Worm (Caenorhabditis elegans) whole organism, dauer: ENCODE data around the gene srz-64.

Experiments used
- unc-62 ChIP-seq: sonication (generic microtip); optimal IDR thresholded peaks from 2 replicates; lab custom pipeline; 2017; ENCODE audit warnings: missing biosample characterization, missing genetic modification reagents, missing genetic modification characterization

The srz-64 gene

DNA sequence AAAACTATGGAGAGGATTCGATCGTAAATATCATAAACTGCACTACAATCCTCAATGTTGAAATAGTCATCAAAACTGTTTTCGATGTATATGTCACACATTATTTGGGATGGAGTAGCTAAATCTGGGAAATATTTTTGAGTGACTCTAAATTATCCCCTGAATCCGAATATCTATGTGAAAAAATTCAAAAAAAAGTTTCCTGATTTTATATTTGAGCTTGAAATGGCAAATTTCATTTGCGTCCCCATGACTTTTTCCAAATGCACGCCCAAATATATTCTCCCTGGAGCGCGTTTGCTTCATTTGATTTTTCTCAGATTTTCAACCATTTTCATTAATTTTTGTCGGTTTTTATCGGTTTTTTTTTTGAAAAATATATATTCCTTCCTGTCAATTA is at the start of gene srz-64:
Gene srz-64, minus strand, starts transcription at position 101 of the 400 bp plus-strand sequence.
- no peak for TF ChIP-seq unc-62 (GFP tag; lab: Kevin White, UChicago)

DNA sequence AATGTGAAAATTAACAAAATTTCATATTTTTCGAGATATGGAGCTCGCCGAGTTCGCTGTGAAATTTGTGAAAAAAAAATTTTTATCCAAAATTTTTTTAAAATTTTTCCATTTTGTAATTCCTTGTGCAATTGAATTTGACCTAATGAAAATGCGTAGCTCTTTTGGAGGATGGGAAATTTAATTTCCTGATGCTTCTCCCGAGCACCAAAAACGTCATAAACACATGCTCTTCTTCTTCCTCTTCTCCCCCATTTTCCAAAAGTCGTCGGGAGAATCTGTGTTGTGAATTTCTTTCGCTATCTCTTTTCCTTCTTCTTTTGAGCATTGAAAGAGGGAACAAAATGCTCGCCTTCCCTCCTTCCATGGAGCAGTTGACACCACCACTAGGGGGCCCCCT is 48.4 kb upstream of the srz-64 start:
- no peak for TF ChIP-seq unc-62 (GFP tag; lab: Kevin White, UChicago)

DNA sequence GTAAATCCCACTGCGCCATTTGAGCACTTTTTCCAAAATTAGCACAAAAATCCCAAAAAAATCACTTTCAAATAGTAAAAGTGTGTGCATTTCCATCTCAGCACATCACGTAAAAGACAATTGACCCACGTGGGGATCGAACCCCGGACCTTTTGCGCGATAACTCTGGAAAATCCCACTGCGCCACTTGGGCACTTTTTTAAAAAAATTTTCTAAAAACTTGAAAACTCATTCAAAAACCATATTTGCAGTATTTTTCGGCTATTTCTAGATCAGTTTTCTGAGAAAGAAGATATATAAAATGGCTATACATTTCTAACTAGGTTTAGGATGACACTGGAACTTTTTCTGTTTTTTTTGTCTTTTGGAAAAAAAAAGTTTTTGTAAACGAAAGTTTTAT is 47.0 kb upstream of the srz-64 start:
- no peak for TF ChIP-seq unc-62 (GFP tag; lab: Kevin White, UChicago)

DNA sequence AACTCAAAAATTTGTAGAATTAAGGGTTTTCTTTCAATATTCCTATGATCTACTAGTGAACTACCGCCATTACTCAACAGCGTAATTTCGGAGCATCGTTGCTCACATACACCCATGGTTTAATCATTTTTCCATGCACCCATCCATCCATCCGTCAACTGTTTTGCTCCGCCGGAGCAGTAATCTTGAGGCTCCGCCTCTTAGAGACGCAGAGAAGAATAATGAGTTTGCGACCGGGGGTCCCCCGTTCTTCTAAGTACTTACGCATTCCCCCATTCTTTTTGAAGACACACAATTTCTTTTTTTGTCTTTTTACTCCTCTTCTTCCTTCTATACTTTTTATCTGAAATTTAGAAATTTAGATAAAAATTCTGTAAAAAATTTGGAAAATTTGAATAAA is 45.1 kb upstream of the srz-64 start:
- no peak for TF ChIP-seq unc-62 (GFP tag; lab: Kevin White, UChicago)

DNA sequence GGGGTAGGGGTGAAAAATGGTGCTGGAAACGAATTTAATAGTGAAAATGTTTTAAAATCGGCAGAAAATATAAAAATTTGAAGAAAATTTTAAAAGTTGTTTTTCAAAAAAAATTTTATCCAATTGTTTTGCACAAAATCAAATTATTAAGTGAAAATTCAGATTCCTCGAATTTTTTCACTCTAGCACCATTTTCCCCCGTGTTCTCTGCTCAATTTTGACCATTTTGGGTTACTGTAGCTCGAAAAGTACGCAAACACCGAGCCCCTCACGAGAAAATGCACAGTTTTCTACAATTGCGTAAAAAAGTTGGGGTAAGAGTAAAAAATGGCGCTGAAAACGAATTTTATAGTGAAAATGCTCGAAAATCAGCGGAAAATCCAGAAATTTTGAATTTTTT is 36.8 kb upstream of the srz-64 start:
- no peak for TF ChIP-seq unc-62 (GFP tag; lab: Kevin White, UChicago)

DNA sequence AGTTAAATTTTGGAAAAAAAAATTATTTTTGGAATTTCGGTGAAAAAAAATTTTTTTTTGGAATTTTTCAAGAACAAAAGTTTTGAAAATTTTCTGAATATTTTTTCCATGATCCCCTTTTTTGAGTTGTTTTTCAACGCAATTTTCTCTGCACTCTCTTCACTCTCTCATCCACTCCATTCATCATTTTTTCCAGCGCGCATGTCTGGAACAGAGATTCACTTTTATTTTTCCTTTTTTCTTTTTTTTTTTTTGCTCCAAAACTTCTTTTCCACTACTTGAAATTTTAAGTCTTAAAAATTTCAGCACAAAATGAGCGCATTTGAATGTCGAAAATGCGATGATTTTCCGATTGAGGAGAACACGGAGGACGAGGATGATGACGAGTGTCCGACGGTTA is 33.6 kb upstream of the srz-64 start, which contains the start of gene jip-1:
Gene jip-1, plus strand, starts transcription at position 301 of the 400 bp plus-strand sequence.
- TF ChIP-seq unc-62 (GFP tag; lab: Kevin White, UChicago): no peak

DNA sequence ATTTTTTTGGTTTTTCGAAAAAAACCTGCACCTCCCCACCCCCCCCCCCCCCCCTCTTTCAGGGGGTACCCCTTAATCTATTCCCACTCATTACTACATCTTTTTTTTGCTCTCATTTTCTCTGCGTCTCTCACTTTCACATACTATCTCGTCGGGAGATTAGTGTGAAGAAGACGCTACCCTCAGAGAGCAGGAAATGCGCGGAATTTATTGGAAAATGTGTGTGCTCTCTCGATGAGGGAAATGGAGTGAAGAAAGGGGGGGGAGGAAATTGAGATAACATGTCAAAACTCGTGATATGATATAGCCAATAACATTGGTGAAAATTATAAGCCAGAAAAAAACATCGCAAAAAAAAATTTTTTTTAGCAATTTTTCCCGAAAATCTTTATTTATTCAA is 32.5 kb upstream of the srz-64 start:
- no peak for TF ChIP-seq unc-62 (GFP tag; lab: Kevin White, UChicago)

DNA sequence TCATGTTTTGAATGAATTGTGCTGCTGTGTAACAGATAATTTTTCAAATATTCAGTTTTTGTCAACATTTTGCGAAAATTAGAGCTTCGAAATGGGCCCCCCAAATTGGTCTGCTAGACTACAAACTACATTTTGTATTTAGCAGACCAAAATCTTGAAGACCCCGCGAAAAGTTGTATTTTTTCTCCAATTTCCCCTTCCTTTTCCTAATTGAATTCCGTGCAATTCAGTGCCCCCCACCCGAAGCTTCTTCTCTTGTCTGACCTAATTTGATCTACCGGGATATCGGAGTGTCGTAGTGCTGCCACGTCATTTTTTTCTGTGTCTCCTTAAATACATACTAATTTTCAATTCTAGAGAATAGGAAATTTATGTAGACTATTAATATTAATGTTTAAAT is 31.0 kb upstream of the srz-64 start:
- no peak for TF ChIP-seq unc-62 (GFP tag; lab: Kevin White, UChicago)

DNA sequence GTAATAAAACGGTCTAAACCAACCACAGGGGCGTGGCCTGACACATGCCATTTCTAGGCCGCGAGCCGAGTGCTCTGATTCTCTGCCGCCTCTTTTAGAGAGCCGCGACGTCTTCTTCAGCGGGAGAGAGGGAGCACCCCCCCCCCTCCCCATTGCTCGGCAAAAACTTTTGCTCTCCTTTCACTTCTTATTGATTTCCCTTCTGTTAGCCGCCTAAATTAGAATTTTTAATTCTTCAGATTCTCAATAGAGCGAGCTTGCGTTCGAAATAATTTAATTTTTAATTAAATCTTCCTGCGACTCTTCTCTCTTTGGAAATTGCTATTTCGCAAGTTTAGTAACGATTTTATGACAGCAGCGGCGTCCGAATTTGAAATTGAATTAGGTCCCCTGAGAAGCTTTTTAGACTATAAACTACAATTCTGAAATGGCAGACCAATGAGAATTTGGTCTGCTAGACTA is 30.2 kb upstream of the srz-64 start:
- TF ChIP-seq unc-62 (GFP tag; lab: Kevin White, UChicago): no peak

DNA sequence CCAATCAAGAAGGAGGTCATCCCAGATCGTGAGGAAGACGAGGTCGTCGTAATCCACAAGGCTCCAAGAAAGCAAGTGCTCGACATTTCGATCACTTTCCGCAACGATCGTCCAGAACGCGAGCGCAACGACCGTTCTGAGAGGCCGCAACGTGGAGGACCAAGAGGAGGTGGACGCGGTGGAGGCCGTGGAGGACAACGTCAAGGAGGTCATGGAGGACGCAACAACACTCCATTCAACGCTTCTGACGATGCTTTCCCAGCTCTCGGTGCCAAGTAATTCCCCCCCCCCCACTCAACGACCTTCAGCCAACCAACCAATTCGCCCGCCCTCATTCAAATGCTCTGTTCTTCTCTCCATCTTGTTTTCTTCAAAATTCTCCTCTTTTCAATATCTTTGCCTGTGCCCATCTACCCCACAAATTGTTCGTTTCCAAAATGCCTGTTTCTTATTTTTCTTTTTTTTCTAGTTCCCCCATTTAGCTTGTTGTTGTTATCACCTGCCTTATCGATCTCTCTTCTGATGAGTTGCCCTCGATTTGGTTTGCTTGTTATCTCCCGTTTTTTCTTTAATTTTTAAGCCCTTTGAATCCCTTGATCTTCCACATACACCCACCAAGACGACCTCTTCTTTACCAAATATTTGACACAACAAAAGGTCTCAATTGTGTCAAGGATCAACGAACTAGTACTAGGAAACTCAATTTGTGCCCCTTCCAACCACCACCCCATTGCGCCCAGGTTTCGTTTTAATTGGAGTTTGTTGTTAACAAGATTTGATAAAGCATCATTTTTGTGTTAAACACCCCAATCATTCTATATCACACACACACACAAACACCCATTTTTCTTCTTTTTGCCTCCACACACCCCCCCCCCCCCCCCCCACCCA is 29.5 kb upstream of the srz-64 start:
- no peak for TF ChIP-seq unc-62 (GFP tag; lab: Kevin White, UChicago)

DNA sequence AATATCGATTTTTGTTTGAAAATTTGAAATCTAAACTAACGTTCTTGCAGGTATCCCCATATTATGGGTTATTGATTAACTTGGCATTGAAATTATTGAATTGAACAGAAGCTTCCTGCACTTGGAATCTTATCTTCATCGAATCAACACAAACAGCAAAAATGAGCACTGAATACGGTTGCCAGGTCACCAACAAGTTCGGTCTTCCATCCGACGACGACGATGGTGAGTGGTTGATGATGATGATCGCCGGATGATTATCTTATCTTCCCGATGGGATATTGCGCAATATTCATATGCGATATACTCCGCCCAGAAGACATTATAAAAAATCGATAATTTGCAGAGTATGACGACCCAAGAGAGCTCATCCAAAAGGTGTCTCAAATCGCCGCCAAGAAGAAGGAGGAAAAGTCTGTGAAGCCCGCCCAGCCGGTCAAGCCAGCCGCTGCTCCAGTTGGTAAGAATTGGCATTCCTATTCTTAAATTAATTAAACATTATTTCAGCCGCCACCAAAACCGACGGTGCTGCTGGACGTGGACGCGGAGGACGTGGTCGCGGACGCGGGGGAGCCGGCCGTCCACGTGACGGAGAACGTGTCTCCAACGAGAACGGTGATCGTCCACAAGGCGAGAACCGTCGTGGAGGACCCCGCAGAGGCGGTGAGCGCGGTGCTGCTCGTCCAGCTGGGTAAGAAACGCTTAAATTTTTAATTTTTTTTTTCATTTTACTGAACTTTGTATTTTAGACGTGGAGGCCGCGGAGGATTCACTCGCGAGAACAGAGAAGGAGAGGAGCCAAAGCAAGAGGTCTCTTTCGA is 28.1 kb upstream of the srz-64 start, which contains the start of gene vig-1:
Gene vig-1, plus strand, starts transcription at position 51 of the 821 bp plus-strand sequence.
- no peak for TF ChIP-seq unc-62 (GFP tag; lab: Kevin White, UChicago)

DNA sequence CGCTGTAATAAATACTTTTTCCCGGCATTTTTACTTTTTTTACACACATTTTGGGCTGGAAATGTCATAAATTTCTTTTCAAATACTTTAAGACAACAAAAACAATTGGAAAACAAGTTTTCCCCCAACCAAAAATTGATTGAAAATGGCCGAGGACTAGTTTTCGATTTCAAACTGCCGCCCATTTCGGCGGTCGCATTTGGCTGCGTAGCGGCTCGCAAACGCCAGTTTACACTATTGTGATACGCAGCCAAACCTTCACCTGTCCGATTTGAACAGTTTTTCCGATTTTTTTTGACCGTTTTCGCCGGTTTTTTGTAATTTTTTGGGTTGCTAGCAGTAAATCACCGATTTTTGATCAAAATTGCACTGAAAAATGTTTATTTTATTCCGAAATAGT is 27.4 kb upstream of the srz-64 start:
- no peak for TF ChIP-seq unc-62 (GFP tag; lab: Kevin White, UChicago)

DNA sequence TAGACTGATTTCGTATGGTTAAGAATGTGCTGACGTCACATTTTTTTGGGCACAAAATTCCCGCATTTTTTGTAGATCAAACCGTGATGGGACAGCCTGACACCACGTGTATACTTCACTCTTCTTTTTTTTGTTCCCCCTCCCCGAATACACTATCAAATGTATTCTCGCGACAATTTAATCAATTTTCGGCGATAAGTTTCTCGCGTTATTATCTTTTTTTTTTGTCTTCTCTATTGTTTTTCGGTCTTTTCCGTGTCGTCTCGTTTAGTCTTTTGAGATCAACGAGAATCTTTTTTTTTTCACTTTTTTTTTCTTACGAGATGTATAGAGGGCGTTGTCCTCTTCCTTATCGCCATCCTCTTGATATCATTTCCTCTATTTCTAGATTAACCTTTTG is 22.2 kb upstream of the srz-64 start:
- no peak for TF ChIP-seq unc-62 (GFP tag; lab: Kevin White, UChicago)

DNA sequence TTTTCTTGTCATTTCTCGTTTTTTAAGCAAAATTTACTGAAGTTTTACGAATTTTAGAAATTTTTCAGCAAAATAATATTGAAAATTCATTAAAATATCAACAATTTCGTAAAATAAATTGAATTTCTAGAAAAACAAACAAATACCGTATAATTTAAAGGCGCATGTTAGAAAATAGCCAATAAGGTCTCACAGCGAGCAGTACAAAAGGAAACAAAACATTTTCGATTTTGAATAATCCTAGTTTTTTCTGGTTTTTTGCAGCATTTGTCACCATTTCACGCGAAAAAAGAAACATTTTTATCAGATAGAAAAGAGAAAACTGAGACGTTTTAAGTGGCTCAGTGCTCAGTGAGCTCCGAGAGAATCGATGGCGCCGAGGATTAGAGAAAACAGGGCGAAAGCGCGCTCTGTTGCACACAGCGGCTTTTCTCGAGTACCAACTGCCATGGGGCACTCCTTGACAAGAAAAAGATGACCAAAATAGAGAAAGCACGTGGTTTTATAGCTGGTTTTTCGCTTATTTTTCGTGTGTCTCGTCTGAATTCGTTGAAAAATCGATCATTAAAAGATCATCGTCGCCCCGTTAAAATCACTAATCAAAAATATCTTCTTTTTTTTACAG is 16.9 kb upstream of the srz-64 start, which contains the start of the genes alh-6 and fcho-1:
Gene alh-6, minus strand, starts transcription at position 242 of the 625 bp plus-strand sequence.
Gene fcho-1, plus strand, starts transcription at position 624 of the 625 bp plus-strand sequence.
- TF ChIP-seq unc-62 (GFP tag; lab: Kevin White, UChicago): no peak

DNA sequence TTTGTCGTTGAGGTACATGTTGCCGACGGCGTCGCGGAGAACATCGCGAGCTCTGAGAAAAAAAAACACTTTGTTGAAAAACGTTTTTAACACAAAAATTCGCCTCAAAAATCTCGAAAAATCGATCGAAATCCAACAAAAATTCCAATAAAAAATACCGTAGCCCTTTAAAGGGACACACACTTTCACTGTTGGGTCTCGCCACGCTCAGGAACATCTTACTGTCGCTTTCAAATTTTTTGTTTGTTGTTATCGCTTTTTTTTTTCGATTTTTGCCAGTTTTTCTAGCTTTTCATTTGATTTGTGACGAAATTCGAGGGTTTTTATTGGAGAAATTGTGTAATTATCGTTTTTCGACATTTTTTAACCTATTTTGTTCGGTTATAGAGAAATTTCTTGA is 13.5 kb upstream of the srz-64 start:
- TF ChIP-seq unc-62 (GFP tag; lab: Kevin White, UChicago): no peak
